Fruit fly (Drosophila melanogaster): ENCODE results near the gene daed.

daed gene

dm6 chr2L:2221649-2222150, 5.6 kb upstream of the daed start (continued):
- peak; percentile 85 for TF ChIP-seq Vsx1 (GFP tag; optimal IDR thresholded peaks at IDR 0.05)
- TF ChIP-seq pan (optimal IDR thresholded peaks at IDR 0.05) = no peak
- peak in 1 of 2 experiments; percentile 98 for TF ChIP-seq pan (GFP tag; optimal IDR thresholded peaks at IDR 0.05 in 1 of 2, IDR thresholded peaks at IDR 0.05 in 1 of 2)
- TF ChIP-seq CG7987 (GFP tag; optimal IDR thresholded peaks at IDR 0.05) = peak; percentile 89
- TF ChIP-seq al (GFP tag; IDR thresholded peaks at IDR 0.05) = peak; percentile 97
- peak; percentile 99 for TF ChIP-seq row (GFP tag; IDR thresholded peaks at IDR 0.05)
- TF ChIP-seq twi (tag; optimal IDR thresholded peaks at IDR 0.05) = peak; percentile 92
- no peak for TF ChIP-seq CG8478 (optimal IDR thresholded peaks at IDR 0.05)
- peak; percentile 94 for TF ChIP-seq CG6854 (GFP tag; optimal IDR thresholded peaks at IDR 0.05)
- TF ChIP-seq gcm (GFP tag; optimal IDR thresholded peaks at IDR 0.05) = peak; percentile 95
- TF ChIP-seq CG18476 (GFP tag; optimal IDR thresholded peaks at IDR 0.05) = peak; percentile 95
- no peak for TF ChIP-seq Scr (GFP tag; IDR thresholded peaks at IDR 0.05; ENCODE audit: partially characterized antibody)
- TF ChIP-seq gce (GFP tag; IDR thresholded peaks at IDR 0.05) = peak; percentile 97
- peak; percentile 77 for TF ChIP-seq CG4617 (GFP tag; optimal IDR thresholded peaks at IDR 0.05; ENCODE audit: borderline replicate concordance)
- TF ChIP-seq sima (GFP tag; optimal IDR thresholded peaks at IDR 0.05) = peak; percentile 84
- TF ChIP-seq Nf-YB (GFP tag; optimal IDR thresholded peaks at IDR 0.05) = peak; percentile 83
- peak; percentile 95 for TF ChIP-seq bowl (GFP tag; IDR thresholded peaks at IDR 0.05)
- TF ChIP-seq CHES-1-like (GFP tag; optimal IDR thresholded peaks at IDR 0.05) = peak; percentile 98
- peak; percentile 90 for TF ChIP-seq CG15514 (GFP tag; optimal IDR thresholded peaks at IDR 0.05)
- TF ChIP-seq CG6654 (GFP tag; optimal IDR thresholded peaks at IDR 0.05) = peak; percentile 81
- TF ChIP-seq sqz (GFP tag; optimal IDR thresholded peaks at IDR 0.05) = peak; percentile 78
- peak; percentile 95 for TF ChIP-seq HLH54F (GFP tag; optimal IDR thresholded peaks at IDR 0.05)
- TF ChIP-seq Hr78 (GFP tag; optimal IDR thresholded peaks at IDR 0.05) = peak in 1 of 2 experiments; percentile 62
- no peak for TF ChIP-seq unc-4 (GFP tag; IDR thresholded peaks at IDR 0.05; ENCODE audit: partially characterized antibody)
- no peak for TF ChIP-seq CG14860 (GFP tag; IDR thresholded peaks at IDR 0.05; ENCODE audit: partially characterized antibody)
- TF ChIP-seq Sox102F (GFP tag; optimal IDR thresholded peaks at IDR 0.05) = peak; percentile 97
- TF ChIP-seq CG10979 (tag; optimal IDR thresholded peaks at IDR 0.05) = peak; percentile 92
- TF ChIP-seq CG1233 (GFP tag; optimal IDR thresholded peaks at IDR 0.05) = peak; percentile 95
- TF ChIP-seq CG17612 (GFP tag; IDR thresholded peaks at IDR 0.05) = peak; percentile 93
- peak; percentile 99 for TF ChIP-seq dysf (GFP tag; IDR thresholded peaks at IDR 0.05)
- TF ChIP-seq chinmo (GFP tag; IDR thresholded peaks at IDR 0.05; ENCODE audit: partially characterized antibody) = peak; percentile 91; the same call in 3 of the 4 replicates
- peak; percentile 84 for TF ChIP-seq E2f2 (GFP tag; IDR thresholded peaks at IDR 0.05)
- TF ChIP-seq Poxn (GFP tag; IDR thresholded peaks at IDR 0.05) = peak; percentile 90
- peak; percentile 95 for TF ChIP-seq grau (tag; optimal IDR thresholded peaks at IDR 0.05)
- TF ChIP-seq CG15269 (tag; optimal IDR thresholded peaks at IDR 0.05) = peak; percentile 99
- TF ChIP-seq CG4707 (GFP tag; optimal IDR thresholded peaks at IDR 0.05) = peak; percentile 84
- TF ChIP-seq CG7745 (tag; optimal IDR thresholded peaks at IDR 0.05) = peak; percentile 57
- peak; percentile 93 for TF ChIP-seq pum (GFP tag; optimal IDR thresholded peaks at IDR 0.05)
- peak; percentile 94 for TF ChIP-seq CG13775 (GFP tag; optimal IDR thresholded peaks at IDR 0.05)
- peak; percentile 79 for TF ChIP-seq CG4328 (GFP tag; optimal IDR thresholded peaks at IDR 0.05)
- TF ChIP-seq emc (GFP tag; optimal IDR thresholded peaks at IDR 0.05) = peak; percentile 91
- peak in 1 of 2 experiments; percentile 92 for TF ChIP-seq Eip74EF (GFP tag; optimal IDR thresholded peaks at IDR 0.05)
- no peak for TF ChIP-seq CG16813 (GFP tag; IDR thresholded peaks at IDR 0.05; ENCODE audit: partially characterized antibody)
- TF ChIP-seq Asciz (GFP tag; optimal IDR thresholded peaks at IDR 0.05) = peak; percentile 89
- no peak for TF ChIP-seq prd (optimal IDR thresholded peaks at IDR 0.05)
- peak; percentile 98 for TF ChIP-seq prd (GFP tag; IDR thresholded peaks at IDR 0.05)
- peak; percentile 81 for TF ChIP-seq z (GFP tag; IDR thresholded peaks at IDR 0.05)
- TF ChIP-seq CTCF (GFP tag; optimal IDR thresholded peaks at IDR 0.05) = peak; percentile 41
- TF ChIP-seq H15 (GFP tag; IDR thresholded peaks at IDR 0.05) = peak; percentile 96
- peak; percentile 81 for TF ChIP-seq CG10565 (GFP tag; optimal IDR thresholded peaks at IDR 0.05)
